Worm (Caenorhabditis elegans) whole organism, young adult: ENCODE data around the gene cav-1.

Experiments used
- B0019.2 ChIP-seq: fragments of 200-800 bp; sonication (Bioruptor generic); conservative IDR thresholded peaks from 2 replicates; pipeline ENCODE4 v1.3.6; 2022; ENCODE audit warnings: missing genetic modification reagents, missing genetic modification characterization, missing compliant biosample characterization
- F52B5.7 ChIP-seq: sonication (generic microtip); optimal IDR thresholded peaks from 2 replicates; lab custom pipeline; 2016; ENCODE audit warnings: mild to moderate bottlenecking, missing genetic modification characterization, missing compliant biosample characterization
- ZK185.1 ChIP-seq: sonication (generic microtip); optimal IDR thresholded peaks from 2 replicates; lab custom pipeline; 2016; ENCODE audit warnings: mild to moderate bottlenecking, missing genetic modification characterization, missing compliant biosample characterization; ENCODE audit not compliant: poor library complexity, severe bottlenecking
- gei-17 ChIP-seq: fragments of 200-800 bp; sonication (Bioruptor generic); optimal IDR thresholded peaks from 2 replicates; lab custom pipeline; 2018; ENCODE audit warnings: mild to moderate bottlenecking, missing genetic modification characterization, missing compliant biosample characterization
- hsf-1 ChIP-seq: fragments of 200-800 bp; sonication (Bioruptor generic); IDR thresholded peaks from 2 replicates; pipeline ENCODE4 v1.3.6; 2022; ENCODE audit warnings: missing genetic modification reagents, missing genetic modification characterization, missing compliant biosample characterization
- lsl-1 ChIP-seq: fragments of 200-800 bp; sonication (Bioruptor generic); optimal IDR thresholded peaks from 2 replicates; lab custom pipeline; 2018; ENCODE audit warnings: mild to moderate bottlenecking, missing genetic modification characterization, moderate library complexity, missing compliant biosample characterization
- madf-10 ChIP-seq: sonication (generic microtip); optimal IDR thresholded peaks from 2 replicates; lab custom pipeline; 2016; ENCODE audit warnings: mild to moderate bottlenecking, missing genetic modification characterization, missing compliant biosample characterization
- unc-130 ChIP-seq: sonication (generic microtip); optimal IDR thresholded peaks from 2 replicates; lab custom pipeline; 2016; ENCODE audit warnings: missing genetic modification reagents, missing genetic modification characterization, missing compliant biosample characterization

- no peak for TF ChIP-seq lsl-1
- TF ChIP-seq gei-17 (GFP tag; lab: Kevin White, UChicago), result no peak
- no peak for TF ChIP-seq hsf-1 (GFP tag; lab: Robert Waterston, UW)
- no peak for TF ChIP-seq F52B5.7
- no peak for TF ChIP-seq madf-10
- no peak for TF ChIP-seq B0019.2 (GFP tag; lab: Robert Waterston, UW)
- no peak for TF ChIP-seq unc-130 (GFP tag; lab: Kevin White, UChicago)
- TF ChIP-seq ZK185.1 (tag; lab: Kevin White, UChicago), result no peak
Observed at ce11 chrIV:9798307-9798706, 26.0 kb downstream of the cav-1 start.
